Fruit fly (Drosophila melanogaster) whole organism, adult: ENCODE results near the gene Atg6.

Experiments used
- CG11617 ChIP-seq: fragments of 200-800 bp; sonication (Bioruptor generic); optimal IDR thresholded peaks from 2 replicates; lab custom pipeline; 2017; ENCODE audit warnings: mild to moderate bottlenecking, missing biosample characterization, missing genetic modification reagents, missing genetic modification characterization
- CG12768 ChIP-seq: fragments of 200-800 bp; sonication (Bioruptor generic); optimal IDR thresholded peaks from 2 replicates; lab custom pipeline; 2017; ENCODE audit warnings: missing biosample characterization, missing genetic modification characterization, mild to moderate bottlenecking, moderate library complexity, missing genetic modification reagents
- CG14711 ChIP-seq: fragments of 200-800 bp; sonication (Bioruptor generic); optimal IDR thresholded peaks from 2 replicates; lab custom pipeline; 2018; ENCODE audit warnings: missing biosample characterization, mild to moderate bottlenecking, missing genetic modification characterization, moderate library complexity
- CG1620 ChIP-seq: fragments of 200-800 bp; sonication (Bioruptor generic); optimal IDR thresholded peaks from 2 replicates; lab custom pipeline; 2016; ENCODE audit warnings: missing biosample characterization, missing genetic modification characterization
- CG5204 ChIP-seq: fragments of 200-800 bp; sonication (Bioruptor generic); optimal IDR thresholded peaks from 2 replicates; lab custom pipeline; 2016; ENCODE audit warnings: missing biosample characterization, missing genetic modification characterization
- CG7045 ChIP-seq: fragments of 200-800 bp; sonication (Bioruptor generic); optimal IDR thresholded peaks from 2 replicates; lab custom pipeline; 2017; ENCODE audit warnings: missing biosample characterization, mild to moderate bottlenecking, missing genetic modification characterization
- CG7101 ChIP-seq: fragments of 200-800 bp; sonication (Bioruptor generic); optimal IDR thresholded peaks from 2 replicates; lab custom pipeline; 2018; ENCODE audit warnings: missing biosample characterization, mild to moderate bottlenecking, missing genetic modification characterization, moderate library complexity
- Clk ChIP-seq: fragments of 200-800 bp; sonication (Bioruptor generic); optimal IDR thresholded peaks from 2 replicates; lab custom pipeline; 2017; ENCODE audit warnings: missing biosample characterization, missing genetic modification characterization
- Crg-1 ChIP-seq: fragments of 200-800 bp; sonication (Bioruptor generic); optimal IDR thresholded peaks from 2 replicates; lab custom pipeline; 2016; ENCODE audit warnings: missing biosample characterization, missing genetic modification characterization
- Hr96 ChIP-seq: fragments of 200-800 bp; sonication (Bioruptor generic); optimal IDR thresholded peaks from 2 replicates; lab custom pipeline; 2016; ENCODE audit warnings: missing biosample characterization, missing genetic modification characterization
- Mnt ChIP-seq: fragments of 200-800 bp; sonication (Bioruptor generic); optimal IDR thresholded peaks from 2 replicates; lab custom pipeline; 2016; ENCODE audit warnings: missing biosample characterization, mild to moderate bottlenecking, missing genetic modification characterization
- bab1 ChIP-seq: fragments of 200-800 bp; sonication (Bioruptor generic); optimal IDR thresholded peaks from 3 replicates; lab custom pipeline; 2019; ENCODE audit warnings: missing biosample characterization, mild to moderate bottlenecking, missing genetic modification characterization, moderate library complexity
- cic ChIP-seq: fragments of 200-800 bp; sonication (Bioruptor generic); optimal IDR thresholded peaks from 2 replicates; lab custom pipeline; 2017; ENCODE audit warnings: missing biosample characterization, mild to moderate bottlenecking, missing genetic modification characterization, moderate library complexity
- kay ChIP-seq: fragments of 200-800 bp; sonication (Bioruptor generic); peaks from one replicate; lab custom pipeline; 2016; ENCODE audit warnings: missing biosample characterization, missing genetic modification characterization, borderline replicate concordance
- ovo ChIP-seq: fragments of 200-800 bp; sonication (Bioruptor generic); optimal IDR thresholded peaks from 2 replicates; lab custom pipeline; 2016; ENCODE audit warnings: missing biosample characterization, missing genetic modification characterization
- toe ChIP-seq: fragments of 200-800 bp; sonication (Bioruptor generic); optimal IDR thresholded peaks from 2 replicates; lab custom pipeline; 2016; ENCODE audit warnings: missing biosample characterization, missing genetic modification characterization

Gene Atg6

DNA sequence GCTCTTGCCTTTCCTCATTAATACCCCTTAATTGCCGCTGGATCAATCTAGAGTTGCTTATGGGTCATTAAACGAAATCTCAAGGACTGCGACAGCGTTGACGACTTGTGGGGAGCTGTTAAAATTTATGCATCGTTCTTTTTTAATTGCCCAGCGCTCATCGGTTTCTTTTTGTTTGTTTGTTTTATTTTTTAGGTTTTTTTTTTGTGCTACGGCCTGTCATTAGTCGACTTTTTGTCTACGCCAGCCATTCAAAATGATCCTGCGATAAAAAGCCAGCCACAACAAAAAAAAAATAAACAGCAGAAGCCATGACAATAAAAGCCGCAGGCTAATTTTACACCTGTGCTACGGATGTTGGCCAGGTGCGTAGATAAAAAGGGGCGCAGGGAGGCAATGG is 46.6 kb downstream of the Atg6 start:
- TF ChIP-seq ovo (no peak), CG5204 (GFP tag; lab: Kevin White, UChicago) (no peak), cic (GFP tag; lab: Kevin White, UChicago) (no peak), bab1 (no peak), CG11617 (GFP tag; lab: Kevin White, UChicago) (no peak), toe (GFP tag; lab: Kevin White, UChicago) (no peak), CG7101 (tag; lab: Kevin White, UChicago) (no peak), Crg-1 (GFP tag; lab: Kevin White, UChicago) (no peak), Hr96 (GFP tag; lab: Kevin White, UChicago) (no peak), CG12768 (GFP tag; lab: Kevin White, UChicago) (no peak), CG1620 (GFP tag; lab: Kevin White, UChicago) (no peak), CG7045 (GFP tag; lab: Kevin White, UChicago) (no peak), kay (GFP tag; lab: Kevin White, UChicago) (no peak), Mnt (no peak)

DNA sequence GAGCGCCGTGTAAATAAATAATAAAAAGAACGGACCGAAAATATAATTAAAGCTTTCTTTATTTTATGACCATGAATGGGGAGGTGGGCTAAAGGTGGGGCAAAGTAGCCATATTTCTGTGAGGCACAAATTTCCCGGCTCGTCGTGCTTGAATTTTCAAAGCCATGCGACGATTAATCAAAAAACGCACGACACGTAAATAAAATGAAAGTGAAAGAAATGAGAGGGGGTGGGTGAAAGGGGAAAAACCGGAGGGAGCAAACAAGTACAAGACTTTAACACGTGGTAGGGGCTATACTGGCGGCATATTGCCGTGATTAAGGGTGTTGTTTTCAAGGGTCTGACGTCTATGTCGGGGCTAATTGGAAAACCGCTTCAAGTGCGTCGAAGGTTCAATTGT is 49.4 kb downstream of the Atg6 start:
- no peak for TF ChIP-seq CG11617 (GFP tag; lab: Kevin White, UChicago)
- TF ChIP-seq Clk = no peak
- no peak for TF ChIP-seq CG14711 (tag; lab: Kevin White, UChicago)
